ENCODE assay signal across 5 fruit fly cellular contexts in genomic region chr3L:1000541-1000940, dm6.
TF ChIP-seq lines count a peak whose summit lies in the region.

No protein-coding gene starts in this region.

- TF ChIP-seq CTCF in whole organism, embryonic (GFP tag; optimal IDR thresholded peaks at IDR 0.05; lab: Kevin White, UChicago) = no peak

TF ChIP-seq in whole organism, adult, 20 proteins besides CTCF, POLR2A, EP300 and RAD21:
- no peak for TF ChIP-seq cnc (optimal IDR thresholded peaks at IDR 0.05; lab: Kevin White, UChicago)
- peak; percentile 68 for TF ChIP-seq CG12768 (GFP tag; optimal IDR thresholded peaks at IDR 0.05; lab: Kevin White, UChicago)
- peak; percentile 4 for TF ChIP-seq pad (GFP tag; optimal IDR thresholded peaks at IDR 0.05; lab: Kevin White, UChicago)
- no peak for TF ChIP-seq Hr96 (GFP tag; optimal IDR thresholded peaks at IDR 0.05; lab: Kevin White, UChicago)
- TF ChIP-seq ovo (GFP tag; optimal IDR thresholded peaks at IDR 0.05; lab: Kevin White, UChicago) = no peak
- no peak for TF ChIP-seq CG7101 (tag; optimal IDR thresholded peaks at IDR 0.05; lab: Kevin White, UChicago)
- TF ChIP-seq CG33017 (tag; optimal IDR thresholded peaks at IDR 0.05; lab: Kevin White, UChicago) = no peak
- TF ChIP-seq kay (GFP tag; lab: Kevin White, UChicago; ENCODE audit: borderline replicate concordance) = peak; percentile 92

TF ChIP-seq in whole organism, embryonic, 481 proteins besides CTCF, POLR2A, EP300 and RAD21 (continues in another document):
- TF ChIP-seq CG16779 (GFP tag; IDR thresholded peaks at IDR 0.05; lab: Robert Waterston, UW) (no peak), slbo (GFP tag; IDR thresholded peaks at IDR 0.05; lab: Robert Waterston, UW) (0 out of 2 replicates have a peak, but pooled peaks have one; percentile 9), sens (GFP tag; lab: Kevin White, UChicago) (peak; percentile 7), Nf-YC (tag; optimal IDR thresholded peaks at IDR 0.05; lab: Kevin White, UChicago) (no peak), crol (GFP tag; IDR thresholded peaks at IDR 0.05; lab: Robert Waterston, UW) (peak; percentile 57), croc (GFP tag; conservative IDR thresholded peaks at IDR 0.05; lab: Robert Waterston, UW) (no peak), Ptx1 (GFP tag; IDR thresholded peaks at IDR 0.05; lab: Robert Waterston, UW) (no peak), CG9797 (GFP tag; optimal IDR thresholded peaks at IDR 0.05; lab: Kevin White, UChicago) (no peak), Atf6 (GFP tag; IDR thresholded peaks at IDR 0.05; lab: Robert Waterston, UW) (no peak), CG3847 (GFP tag; IDR thresholded peaks at IDR 0.05; lab: Robert Waterston, UW) (0 out of 2 replicates have a peak, but pooled peaks have one; percentile 9), CG17802 (tag; optimal IDR thresholded peaks at IDR 0.05; lab: Kevin White, UChicago) (no peak), sd (tag; optimal IDR thresholded peaks at IDR 0.05; lab: Kevin White, UChicago) (peak; percentile 39), nau (GFP tag; optimal IDR thresholded peaks at IDR 0.05; lab: Kevin White, UChicago) (no peak), z (GFP tag; IDR thresholded peaks at IDR 0.05; lab: Robert Waterston, UW) (peak; percentile 80), Dip2 (GFP tag; IDR thresholded peaks at IDR 0.05; lab: Robert Waterston, UW) (no peak), CG18262 (tag; optimal IDR thresholded peaks at IDR 0.05; lab: Kevin White, UChicago) (no peak), CG15479 (GFP tag; optimal IDR thresholded peaks at IDR 0.05; lab: Kevin White, UChicago) (no peak), Mrtf (GFP tag; IDR thresholded peaks at IDR 0.05; lab: Robert Waterston, UW) (0 out of 3 replicates have a peak, but pooled peaks have one; percentile 41), Hr51 (GFP tag; optimal IDR thresholded peaks at IDR 0.05; lab: Kevin White, UChicago) (no peak), fd102C (GFP tag; optimal IDR thresholded peaks at IDR 0.05; lab: Kevin White, UChicago) (no peak), NK7.1 (GFP tag; optimal IDR thresholded peaks at IDR 0.05; lab: Kevin White, UChicago) (no peak)

TF ChIP-seq in whole organism, prepupa, 60 proteins besides CTCF, POLR2A, EP300 and RAD21:
- no peak for TF ChIP-seq CG7368 (GFP tag; optimal IDR thresholded peaks at IDR 0.05; lab: Kevin White, UChicago)
- TF ChIP-seq Sox15 (GFP tag; optimal IDR thresholded peaks at IDR 0.05; lab: Kevin White, UChicago) = no peak
- TF ChIP-seq CG1621 (tag; optimal IDR thresholded peaks at IDR 0.05; lab: Kevin White, UChicago) = no peak
- TF ChIP-seq Sox14 (GFP tag; optimal IDR thresholded peaks at IDR 0.05; lab: Kevin White, UChicago) = peak; percentile 79
- TF ChIP-seq Sox102F (GFP tag; optimal IDR thresholded peaks at IDR 0.05; lab: Kevin White, UChicago) = no peak
- TF ChIP-seq Eip78C (GFP tag; lab: Kevin White, UChicago) = peak; percentile 39
- peak; percentile 18 for TF ChIP-seq vri (GFP tag; optimal IDR thresholded peaks at IDR 0.05; lab: Kevin White, UChicago)
- TF ChIP-seq CG8319 (GFP tag; optimal IDR thresholded peaks at IDR 0.05; lab: Kevin White, UChicago) = no peak

TF ChIP-seq in whole organism, pupa, 21 proteins besides CTCF, POLR2A, EP300 and RAD21:
- no peak for TF ChIP-seq D1 (tag; optimal IDR thresholded peaks at IDR 0.05; lab: Kevin White, UChicago)
- TF ChIP-seq CG32121 (GFP tag; IDR thresholded peaks at IDR 0.05; lab: Robert Waterston, UW) = peak; percentile 45; the same call in 1 of the 2 replicates
TF ChIP-seq in whole organism, pupa: peak in this region for 1.

TF ChIP-seq in whole organism, wandering third instar larva, 38 proteins besides CTCF, POLR2A, EP300 and RAD21:
- TF ChIP-seq fru (GFP tag; optimal IDR thresholded peaks at IDR 0.05; lab: Kevin White, UChicago) = no peak
- no peak for TF ChIP-seq Mio (GFP tag; optimal IDR thresholded peaks at IDR 0.05; lab: Kevin White, UChicago)
- no peak for TF ChIP-seq Rel (GFP tag; optimal IDR thresholded peaks at IDR 0.05; lab: Kevin White, UChicago)
- TF ChIP-seq Rel (tag; optimal IDR thresholded peaks at IDR 0.05; lab: Kevin White, UChicago) = peak; percentile 93
- peak; percentile 26 for TF ChIP-seq br (GFP tag; optimal IDR thresholded peaks at IDR 0.05; lab: Kevin White, UChicago)
- peak; percentile 50 for TF ChIP-seq Vsx2 (GFP tag; optimal IDR thresholded peaks at IDR 0.05; lab: Kevin White, UChicago; ENCODE audit: partially characterized antibody)
- TF ChIP-seq Hr78 (GFP tag; optimal IDR thresholded peaks at IDR 0.05; lab: Kevin White, UChicago) = no peak
- peak; percentile 15 for TF ChIP-seq Hr83 (GFP tag; optimal IDR thresholded peaks at IDR 0.05; lab: Kevin White, UChicago; ENCODE audit: poor library complexity, severe bottlenecking)
- peak; percentile 45 for TF ChIP-seq h (GFP tag; optimal IDR thresholded peaks at IDR 0.05; lab: Kevin White, UChicago)
- TF ChIP-seq Myc (optimal IDR thresholded peaks at IDR 0.05; lab: Kevin White, UChicago) = no peak
- TF ChIP-seq psq (GFP tag; optimal IDR thresholded peaks at IDR 0.05; lab: Kevin White, UChicago) = no peak
